Worm (Caenorhabditis elegans) whole organism, L4 larva: ENCODE results near the gene fbxa-30.

Experiments
- D1046.2 ChIP-seq: fragments of 200-800 bp; sonication (Bioruptor generic); IDR thresholded peaks from 2 replicates; pipeline ENCODE4 v1.3.6; 2022; ENCODE audit warnings: missing genetic modification characterization, missing compliant biosample characterization
- F10B5.3 ChIP-seq: sonication (generic microtip); optimal IDR thresholded peaks from 2 replicates; lab custom pipeline; 2016; ENCODE audit warnings: mild to moderate bottlenecking, missing genetic modification characterization, missing compliant biosample characterization
- F26F4.8 ChIP-seq: fragments of 200-800 bp; sonication (Bioruptor generic); conservative IDR thresholded peaks from 2 replicates; pipeline ENCODE4 v1.3.6; 2022; ENCODE audit warnings: missing genetic modification characterization, missing compliant biosample characterization
- F37D6.2 ChIP-seq: sonication (generic microtip); optimal IDR thresholded peaks from 2 replicates; lab custom pipeline; 2016; ENCODE audit warnings: mild to moderate bottlenecking, missing genetic modification characterization, missing compliant biosample characterization
- F44E2.7 ChIP-seq: fragments of 200-800 bp; sonication (Bioruptor generic); IDR thresholded peaks from 2 replicates; pipeline ENCODE4 v2.1.2; 2022; ENCODE audit warnings: missing genetic modification characterization, missing compliant biosample characterization
- T20F7.1 ChIP-seq: fragments of 200-800 bp; sonication (Bioruptor generic); optimal IDR thresholded peaks from 2 replicates; lab custom pipeline; 2018; ENCODE audit warnings: mild to moderate bottlenecking, missing genetic modification characterization, missing compliant biosample characterization
- T26A8.4 ChIP-seq: fragments of 200-800 bp; sonication (Bioruptor generic); IDR thresholded peaks from 2 replicates; pipeline ENCODE4 v1.3.6; 2022; ENCODE audit warnings: missing genetic modification characterization, missing compliant biosample characterization
- Y105C5A.15 ChIP-seq: fragments of 200-800 bp; sonication (Bioruptor generic); IDR thresholded peaks from 2 replicates; pipeline ENCODE4 v1.3.6; 2022; ENCODE audit warnings: missing genetic modification characterization, missing compliant biosample characterization
- Y75B8A.6 ChIP-seq: fragments of 200-800 bp; sonication (Bioruptor generic); IDR thresholded peaks from 2 replicates; pipeline ENCODE4 v1.3.6; 2022; ENCODE audit warnings: missing genetic modification reagents, missing genetic modification characterization, missing compliant biosample characterization
- ZK337.2 ChIP-seq: fragments of 200-800 bp; sonication (Bioruptor generic); IDR thresholded peaks from 2 replicates; pipeline ENCODE4 v1.3.6; 2022; ENCODE audit warnings: missing genetic modification reagents, missing genetic modification characterization, missing compliant biosample characterization
- aha-1 ChIP-seq: fragments of 150-350 bp; peaks from one replicate; lab custom pipeline; 2014; ENCODE audit warnings: missing biosample characterization, missing genetic modification characterization
- ama-1 ChIP-seq: fragments of 150-350 bp; optimal IDR thresholded peaks from 2 replicates; lab custom pipeline; 2014; ENCODE audit warnings: inconsistent platforms, mixed read lengths
- ceh-32 ChIP-seq: sonication (generic microtip); optimal IDR thresholded peaks from 2 replicates; lab custom pipeline; 2016; ENCODE audit warnings: mild to moderate bottlenecking, missing genetic modification characterization, missing compliant biosample characterization; ENCODE audit not compliant: poor library complexity
- ceh-44 ChIP-seq: fragments of 200-800 bp; sonication (Bioruptor generic); IDR thresholded peaks from 2 replicates; pipeline ENCODE4 v1.3.6; 2022; ENCODE audit warnings: missing genetic modification reagents, missing genetic modification characterization, missing compliant biosample characterization
- ceh-62 ChIP-seq: sonication (generic microtip); optimal IDR thresholded peaks from 2 replicates; lab custom pipeline; 2017; ENCODE audit warnings: missing biosample characterization, missing genetic modification characterization
- ceh-82 ChIP-seq: sonication (generic microtip); optimal IDR thresholded peaks from 2 replicates; lab custom pipeline; 2017; ENCODE audit warnings: missing biosample characterization, missing genetic modification characterization
- ctbp-1 ChIP-seq: fragments of 200-800 bp; sonication (Bioruptor generic); IDR thresholded peaks from 2 replicates; pipeline ENCODE4 v1.3.6; 2022; ENCODE audit warnings: missing genetic modification reagents, missing genetic modification characterization, missing compliant biosample characterization
- daf-12 ChIP-seq: fragments of 150-350 bp; optimal IDR thresholded peaks from 2 replicates; lab custom pipeline; 2014; ENCODE audit warnings: missing biosample characterization, missing genetic modification reagents, missing genetic modification characterization
- daf-16 ChIP-seq, 3 experiments: sonication (generic microtip); optimal IDR thresholded peaks; 2 replicates each; lab custom pipeline; 2016 to 2017; ENCODE audit warnings: missing genetic modification characterization in 3 of 3, missing genetic modification reagents in 3 of 3, mild to moderate bottlenecking in 2 of 3, missing compliant biosample characterization in 2 of 3, missing biosample characterization in 1 of 3, moderate library complexity in 1 of 3
- dmd-6 ChIP-seq: fragments of 200-800 bp; sonication (Bioruptor generic); IDR thresholded peaks from 2 replicates; pipeline ENCODE4 v1.3.6; 2022; ENCODE audit warnings: missing genetic modification reagents, missing genetic modification characterization, missing compliant biosample characterization
- duxl-1 ChIP-seq: sonication (generic microtip); optimal IDR thresholded peaks from 2 replicates; lab custom pipeline; 2016; ENCODE audit warnings: mild to moderate bottlenecking, missing genetic modification characterization, moderate library complexity, missing compliant biosample characterization; ENCODE audit not compliant: poor library complexity
- dve-1 ChIP-seq: sonication (generic microtip); optimal IDR thresholded peaks from 2 replicates; lab custom pipeline; 2017; ENCODE audit warnings: antibody characterized with exemption, mild to moderate bottlenecking, missing genetic modification characterization, missing compliant biosample characterization; ENCODE audit not compliant: insufficient read depth
- egl-43 ChIP-seq: fragments of 200-800 bp; sonication (Bioruptor generic); IDR thresholded peaks from 2 replicates; pipeline ENCODE4 v1.3.6; 2022; ENCODE audit warnings: missing genetic modification reagents, missing genetic modification characterization, missing compliant biosample characterization
- hlh-11 ChIP-seq: fragments of 200-800 bp; sonication (Bioruptor generic); optimal IDR thresholded peaks from 2 replicates; lab custom pipeline; 2018; ENCODE audit warnings: mild to moderate bottlenecking, missing genetic modification characterization, missing compliant biosample characterization
- hlh-30 ChIP-seq: sonication (generic microtip); optimal IDR thresholded peaks from 2 replicates; lab custom pipeline; 2017; ENCODE audit warnings: antibody characterized with exemption, mild to moderate bottlenecking, missing genetic modification characterization, missing compliant biosample characterization; ENCODE audit not compliant: insufficient read depth
- lin-1 ChIP-seq: fragments of 200-800 bp; sonication (Bioruptor generic); IDR thresholded peaks from 2 replicates; pipeline ENCODE4 v1.3.6; 2022; ENCODE audit warnings: missing genetic modification reagents, missing genetic modification characterization, missing compliant biosample characterization
- lin-13 ChIP-seq: fragments of 150-350 bp; optimal IDR thresholded peaks from 2 replicates; lab custom pipeline; 2014; ENCODE audit warnings: missing biosample characterization, missing genetic modification reagents, missing genetic modification characterization
- mes-2 ChIP-seq: sonication (generic microtip); optimal IDR thresholded peaks from 2 replicates; lab custom pipeline; 2016; ENCODE audit warnings: missing genotype, mild to moderate bottlenecking, missing genetic modification characterization, missing compliant biosample characterization; ENCODE audit not compliant: poor library complexity, severe bottlenecking
- nhr-25 ChIP-seq: sonication (generic microtip); optimal IDR thresholded peaks from 2 replicates; lab custom pipeline; 2017; ENCODE audit warnings: missing genetic modification characterization, mild to moderate bottlenecking, missing compliant biosample characterization, antibody characterized with exemption, moderate library complexity, borderline replicate concordance; ENCODE audit not compliant: insufficient read depth
- nhr-28 ChIP-seq: fragments of 150-350 bp; optimal IDR thresholded peaks from 2 replicates; lab custom pipeline; 2014; ENCODE audit warnings: missing biosample characterization, missing genetic modification characterization
- nhr-41 ChIP-seq: fragments of 200-800 bp; sonication (Bioruptor generic); IDR thresholded peaks from 2 replicates; pipeline ENCODE4 v1.3.6; 2022; ENCODE audit warnings: missing genetic modification reagents, missing genetic modification characterization, missing compliant biosample characterization
- nhr-48 ChIP-seq: sonication (generic microtip); optimal IDR thresholded peaks from 2 replicates; lab custom pipeline; 2016; ENCODE audit warnings: mild to moderate bottlenecking, missing genetic modification characterization, missing compliant biosample characterization
- nhr-76 ChIP-seq: fragments of 150-350 bp; optimal IDR thresholded peaks from 2 replicates; lab custom pipeline; 2014; ENCODE audit warnings: missing biosample characterization, missing genetic modification characterization
- nhr-77 ChIP-seq: fragments of 150-350 bp; optimal IDR thresholded peaks from 2 replicates; lab custom pipeline; 2014; ENCODE audit warnings: missing biosample characterization, missing genetic modification characterization
- php-3 ChIP-seq: fragments of 200-800 bp; sonication (Bioruptor generic); IDR thresholded peaks from 2 replicates; pipeline ENCODE4 v1.3.6; 2022; ENCODE audit warnings: missing genetic modification reagents, missing genetic modification characterization, missing compliant biosample characterization
- pqm-1 ChIP-seq: sonication (generic microtip); optimal IDR thresholded peaks from 2 replicates; lab custom pipeline; 2017; ENCODE audit warnings: missing biosample characterization, missing genetic modification characterization
- rbr-2 ChIP-seq: sonication (generic microtip); optimal IDR thresholded peaks from 2 replicates; lab custom pipeline; 2016; ENCODE audit warnings: missing genotype, missing genetic modification characterization, missing compliant biosample characterization
- set-16 ChIP-seq: fragments of 200-800 bp; sonication (Bioruptor generic); IDR thresholded peaks from 2 replicates; pipeline ENCODE4 v1.3.6; 2022; ENCODE audit warnings: missing genetic modification reagents, missing genetic modification characterization, missing compliant biosample characterization
- snpc-4 ChIP-seq: fragments of 150-350 bp; optimal IDR thresholded peaks from 2 replicates; lab custom pipeline; 2014; ENCODE audit warnings: missing biosample characterization, missing genetic modification characterization
- tag-97 ChIP-seq: fragments of 200-800 bp; sonication (Bioruptor generic); IDR thresholded peaks from 2 replicates; pipeline ENCODE4 v1.3.6; 2022; ENCODE audit warnings: missing genetic modification characterization, missing compliant biosample characterization
- unc-62 ChIP-seq, 3 experiments: fragments of 150-350 bp in 1 of 3; sonication (generic microtip); optimal IDR thresholded peaks in 2 of 3; peaks in 1 of 3; 1 replicate in 1 of 3; 2 replicates in 2 of 3; lab custom pipeline; 2014 to 2017; ENCODE audit warnings: missing biosample characterization in 3 of 3, missing genetic modification characterization in 3 of 3, missing genetic modification reagents in 3 of 3, missing genotype in 1 of 3
- zip-11 ChIP-seq: fragments of 200-800 bp; sonication (Bioruptor generic); IDR thresholded peaks from 2 replicates; pipeline ENCODE4 v1.3.6; 2022; ENCODE audit warnings: missing genetic modification characterization, missing compliant biosample characterization
- zip-2 ChIP-seq: fragments of 150-350 bp; optimal IDR thresholded peaks from 2 replicates; lab custom pipeline; 2014; ENCODE audit warnings: missing biosample characterization, missing genetic modification characterization
- ztf-7 ChIP-seq: fragments of 150-350 bp; optimal IDR thresholded peaks from 2 replicates; lab custom pipeline; 2014; ENCODE audit warnings: missing biosample characterization, missing genetic modification characterization

The fbxa-30 gene

DNA sequence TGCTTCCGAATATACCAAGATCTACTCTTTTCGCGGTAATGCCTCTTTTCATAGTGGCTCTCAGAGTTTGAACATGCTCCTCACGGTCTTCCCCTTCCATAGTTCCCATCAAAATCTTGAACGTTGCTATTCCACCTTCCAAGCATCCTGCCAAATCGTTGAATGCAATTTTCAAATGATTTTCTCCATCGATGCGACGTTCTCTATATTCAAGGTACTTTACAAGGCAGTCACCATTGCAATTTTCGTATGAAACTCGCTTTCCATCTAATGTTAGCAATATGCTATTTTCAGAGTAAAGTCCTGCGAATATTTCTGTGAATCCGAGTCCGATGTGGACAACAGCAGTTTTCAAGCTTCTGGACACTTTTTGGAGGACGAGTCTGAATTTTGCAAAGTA is 38.9 kb upstream of the fbxa-30 start:
- TF ChIP-seq ZK337.2 (GFP tag; lab: Robert Waterston, UW) (no peak), unc-62 (GFP tag; optimal IDR thresholded peaks at IDR 0.05 in 1 of 2; lab: Kevin White, UChicago) (peak in 1 of 2 experiments; percentile 95), unc-62 (tag; optimal IDR thresholded peaks at IDR 0.05; lab: Kevin White, UChicago) (no peak), zip-11 (GFP tag; lab: Robert Waterston, UW) (no peak)

ce11 chrIII:1311367-1311766 is 36.0 kb upstream of the fbxa-30 start:
- TF ChIP-seq Y105C5A.15 (GFP tag; lab: Robert Waterston, UW) (no peak), pqm-1 (tag; lab: Kevin White, UChicago) (no peak)

DNA sequence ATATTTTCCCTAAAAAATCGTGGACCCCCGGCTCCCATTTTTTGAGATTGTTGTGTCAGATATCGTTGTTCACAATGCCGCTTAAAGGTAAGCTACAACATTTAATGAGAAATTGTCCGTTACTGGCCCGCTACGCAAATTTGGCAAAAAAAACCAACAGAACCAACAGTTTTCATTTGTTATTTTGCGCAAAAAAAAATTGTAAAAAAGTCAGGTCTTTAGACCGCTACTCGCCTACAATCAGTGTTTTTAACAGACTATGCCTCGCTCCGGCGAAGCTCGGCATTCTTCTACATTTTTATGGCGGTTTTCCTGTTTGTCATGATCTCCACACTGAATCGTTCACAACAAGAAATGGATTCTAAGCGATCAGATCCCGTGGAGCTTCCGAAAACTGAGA is 33.5 kb upstream of the fbxa-30 start, which contains the start of gene Y82E9BL.12:
TSS of gene Y82E9BL.12 (plus strand) at position 301 of the 400 bp plus-strand sequence.
- TF ChIP-seq nhr-48 (tag; lab: Kevin White, UChicago) = no peak
- no peak for TF ChIP-seq nhr-25
- TF ChIP-seq F37D6.2 = no peak
- TF ChIP-seq T20F7.1 = no peak
- TF ChIP-seq set-16 (GFP tag; lab: Robert Waterston, UW) = no peak
- no peak for TF ChIP-seq ceh-32 (tag; lab: Kevin White, UChicago)
- TF ChIP-seq ceh-62 (tag; lab: Kevin White, UChicago) = no peak
- no peak for TF ChIP-seq snpc-4 (tag; lab: Kevin White, UChicago)
- TF ChIP-seq aha-1 (tag; lab: Kevin White, UChicago) = no peak
- TF ChIP-seq ctbp-1 (GFP tag; lab: Robert Waterston, UW) = no peak
- no peak for TF ChIP-seq T26A8.4 (GFP tag; lab: Robert Waterston, UW)
- TF ChIP-seq egl-43 = no peak
- no peak for TF ChIP-seq zip-2 (tag; lab: Kevin White, UChicago)
- no peak for TF ChIP-seq mes-2 (tag; lab: Kevin White, UChicago)
- TF ChIP-seq nhr-41 = no peak
- TF ChIP-seq ama-1 (lab: Kevin White, UChicago) = no peak
- no peak for TF ChIP-seq tag-97

- TF ChIP-seq ceh-44 (GFP tag; lab: Robert Waterston, UW) (no peak), daf-16 (GFP tag; optimal IDR thresholded peaks at IDR 0.05; lab: Kevin White, UChicago) (no peak), daf-16 (tag; optimal IDR thresholded peaks at IDR 0.05; lab: Kevin White, UChicago) (peak; percentile 71), F44E2.7 (no peak), unc-62 (GFP tag; optimal IDR thresholded peaks at IDR 0.05 in 1 of 2; lab: Kevin White, UChicago) (peak in 1 of 2 experiments; percentile 25), unc-62 (tag; optimal IDR thresholded peaks at IDR 0.05; lab: Kevin White, UChicago) (no peak), aha-1 (tag; lab: Kevin White, UChicago) (peak; percentile 1), hlh-30 (tag; lab: Kevin White, UChicago) (no peak), php-3 (GFP tag; lab: Robert Waterston, UW) (no peak), duxl-1 (tag; lab: Kevin White, UChicago) (no peak), nhr-76 (tag; lab: Kevin White, UChicago) (no peak), nhr-28 (tag; lab: Kevin White, UChicago) (peak; percentile 78), daf-12 (tag; lab: Kevin White, UChicago) (no peak), ztf-7 (tag; lab: Kevin White, UChicago) (peak; percentile 66), D1046.2 (no peak), F26F4.8 (no peak), dmd-6 (peak; percentile 22; the same call in 1 of the 2 replicates), rbr-2 (tag; lab: Kevin White, UChicago) (no peak), nhr-77 (tag; lab: Kevin White, UChicago) (no peak), zip-2 (tag; lab: Kevin White, UChicago) (peak; percentile 91), pqm-1 (tag; lab: Kevin White, UChicago) (peak; percentile 86), lin-1 (GFP tag; lab: Robert Waterston, UW) (no peak), F37D6.2 (no peak), ceh-82 (no peak), ctbp-1 (GFP tag; lab: Robert Waterston, UW) (no peak), F10B5.3 (tag; lab: Kevin White, UChicago) (no peak), dve-1 (tag; lab: Kevin White, UChicago) (peak; percentile 38), hlh-11 (tag; lab: Kevin White, UChicago) (peak; percentile 31), Y75B8A.6 (GFP tag; lab: Robert Waterston, UW) (no peak), lin-13 (GFP tag; lab: Kevin White, UChicago) (no peak), ZK337.2 (GFP tag; lab: Robert Waterston, UW) (no peak)
Measured at ce11 chrIII:1308209-1308608, 32.8 kb upstream of the fbxa-30 start, which contains the start of gene fbxa-79. Gene fbxa-79 (minus strand): TSS chrIII:1308294.
